Worm (Caenorhabditis elegans) whole organism, young adult: ENCODE results near the gene srr-10.

Experiments used
- B0035.1 ChIP-seq: sonication (generic microtip); optimal IDR thresholded peaks from 2 replicates; lab custom pipeline; 2016; ENCODE audit warnings: missing genetic modification characterization, mild to moderate bottlenecking, missing compliant biosample characterization, missing genotype, missing genetic modification reagents
- K12H6.12 ChIP-seq: fragments of 200-800 bp; sonication (Bioruptor generic); optimal IDR thresholded peaks from 2 replicates; lab custom pipeline; 2018; ENCODE audit warnings: mild to moderate bottlenecking, missing genetic modification characterization, missing compliant biosample characterization
- ceh-58 ChIP-seq: fragments of 200-800 bp; sonication (Bioruptor generic); IDR thresholded peaks from 2 replicates; pipeline ENCODE4 v1.3.6; 2022; ENCODE audit warnings: missing genetic modification characterization, missing compliant biosample characterization
- hlh-12 ChIP-seq: sonication (generic microtip); optimal IDR thresholded peaks from 2 replicates; lab custom pipeline; 2016; ENCODE audit warnings: missing genetic modification characterization, missing compliant biosample characterization

DNA sequence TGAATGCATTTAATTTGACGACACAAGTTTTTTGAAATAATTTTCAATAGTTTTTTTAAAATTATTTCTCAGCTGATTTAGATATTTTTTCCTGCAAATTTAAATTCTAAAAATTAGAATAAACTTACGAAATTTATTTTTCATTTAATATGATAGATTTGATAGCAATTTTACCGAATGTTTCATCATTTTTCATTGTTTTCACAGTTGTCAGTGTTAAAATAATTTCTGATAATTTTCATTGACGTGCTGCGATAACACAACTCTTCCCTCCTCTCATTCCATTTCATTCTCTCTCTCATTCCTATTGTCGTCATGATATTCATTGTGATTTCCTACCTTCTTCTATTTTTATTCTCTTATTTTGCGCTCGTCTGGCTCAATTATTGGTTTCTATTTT is 24.8 kb downstream of the srr-10 start, which contains the start of gene hint-3:
- no peak for TF ChIP-seq K12H6.12
- no peak for TF ChIP-seq B0035.1 (tag; lab: Kevin White, UChicago)
- TF ChIP-seq ceh-58 (GFP tag; lab: Robert Waterston, UW): no peak
- no peak for TF ChIP-seq hlh-12 (tag; lab: Kevin White, UChicago)
